Fruit fly (Drosophila melanogaster) whole organism, wandering third instar larva: Measurements from ENCODE around the gene CG4267.

Experiments
- Abd-B ChIP-seq: fragments of >200 bp; optimal IDR thresholded peaks from 2 replicates; lab custom pipeline; 2017; ENCODE audit warnings: missing biosample characterization, missing genetic modification characterization
- CG32264 ChIP-seq: fragments of 200-800 bp; sonication (Bioruptor generic); optimal IDR thresholded peaks from 2 replicates; lab custom pipeline; 2016; ENCODE audit warnings: missing biosample characterization, missing genetic modification characterization
- CG9705 ChIP-seq: fragments of 200-800 bp; sonication (Bioruptor generic); optimal IDR thresholded peaks from 2 replicates; lab custom pipeline; 2018; ENCODE audit warnings: missing biosample characterization, mild to moderate bottlenecking, missing genetic modification characterization
- CrebA ChIP-seq: fragments of 200-800 bp; sonication (Bioruptor generic); optimal IDR thresholded peaks from 2 replicates; lab custom pipeline; 2016; ENCODE audit warnings: missing biosample characterization, mild to moderate bottlenecking, missing genetic modification characterization, borderline replicate concordance
- Dfd ChIP-seq: fragments of >200 bp; optimal IDR thresholded peaks from 2 replicates; lab custom pipeline; 2017; ENCODE audit warnings: missing biosample characterization, missing genetic modification characterization
- Dif ChIP-seq: fragments of 200-275, 200-300 bp; sonication (Bioruptor generic); optimal IDR thresholded peaks from 2 replicates; lab custom pipeline; 2018; ENCODE audit warnings: missing biosample characterization, missing genetic modification characterization; ENCODE audit not compliant: partially characterized antibody
- GATAd ChIP-seq: sonication (Bioruptor generic); optimal IDR thresholded peaks from 2 replicates; lab custom pipeline; 2016; ENCODE audit warnings: missing biosample characterization, missing genetic modification characterization
- HLH106 ChIP-seq: fragments of 200-800 bp; optimal IDR thresholded peaks from 3 replicates; lab custom pipeline; 2019; ENCODE audit warnings: missing biosample characterization, mild to moderate bottlenecking, missing genetic modification characterization, moderate library complexity
- Hnf4 ChIP-seq: fragments of 200-800 bp; sonication (Bioruptor generic); optimal IDR thresholded peaks from 2 replicates; lab custom pipeline; 2016; ENCODE audit warnings: missing biosample characterization, mild to moderate bottlenecking, missing genetic modification characterization
- Hr78 ChIP-seq: fragments of >200 bp; optimal IDR thresholded peaks from 2 replicates; lab custom pipeline; 2017; ENCODE audit warnings: missing biosample characterization, missing genetic modification characterization
- Hr83 ChIP-seq: fragments of 200-300 bp; sonication (Bioruptor generic); optimal IDR thresholded peaks from 2 replicates; lab custom pipeline; 2016; ENCODE audit warnings: missing biosample characterization, mild to moderate bottlenecking, missing genetic modification characterization, moderate library complexity; ENCODE audit not compliant: poor library complexity, severe bottlenecking
- Jra ChIP-seq: sonication (Bioruptor generic); optimal IDR thresholded peaks from 2 replicates; lab custom pipeline; 2016; ENCODE audit warnings: missing biosample characterization, missing genetic modification characterization
- Mio ChIP-seq: sonication (Bioruptor generic); optimal IDR thresholded peaks from 2 replicates; lab custom pipeline; 2016; ENCODE audit warnings: missing biosample characterization, missing genetic modification characterization
- Myc ChIP-seq: fragments of >200 bp; optimal IDR thresholded peaks from 2 replicates; lab custom pipeline; 2017
- N ChIP-seq: fragments of >200 bp; optimal IDR thresholded peaks from 2 replicates; lab custom pipeline; 2018; ENCODE audit warnings: missing biosample characterization, missing external identifiers, missing genetic modification characterization
- OdsH ChIP-seq: fragments of 200-800 bp; sonication (Bioruptor generic); optimal IDR thresholded peaks from 2 replicates; lab custom pipeline; 2016; ENCODE audit warnings: missing biosample characterization, mild to moderate bottlenecking, missing genetic modification characterization
- Rel ChIP-seq, 2 experiments: fragments of 200-800 bp; sonication (Bioruptor generic) in 1 of 2; optimal IDR thresholded peaks; 2 replicates in 1 of 2; 3 replicates in 1 of 2; lab custom pipeline; 2016 to 2019; ENCODE audit warnings: mild to moderate bottlenecking in 2 of 2, missing biosample characterization in 2 of 2, missing genetic modification characterization in 2 of 2, moderate library complexity in 1 of 2
- Sp1 ChIP-seq: fragments of 200-800 bp; sonication (Bioruptor generic); optimal IDR thresholded peaks from 3 replicates; lab custom pipeline; 2019; ENCODE audit warnings: missing biosample characterization, mild to moderate bottlenecking, missing genetic modification characterization, moderate library complexity
- Vsx2 ChIP-seq: fragments of 200-300, 225-300 bp; sonication (Bioruptor generic); optimal IDR thresholded peaks from 2 replicates; lab custom pipeline; 2018; ENCODE audit warnings: missing biosample characterization, missing genetic modification characterization; ENCODE audit not compliant: partially characterized antibody
- br ChIP-seq: fragments of 200-800 bp; sonication (Bioruptor generic); optimal IDR thresholded peaks from 2 replicates; lab custom pipeline; 2016; ENCODE audit warnings: missing biosample characterization, missing genetic modification characterization
- brk ChIP-seq: fragments of 200-800 bp; sonication (Bioruptor generic); optimal IDR thresholded peaks from 2 replicates; lab custom pipeline; 2016; ENCODE audit warnings: missing biosample characterization, mild to moderate bottlenecking, missing genetic modification characterization
- dl ChIP-seq, 2 experiments: fragments of 175-275, 200-275 bp in 1 of 2; fragments of 200-275 bp in 1 of 2; sonication (Bioruptor generic); optimal IDR thresholded peaks; lab custom pipeline; 2018; ENCODE audit warnings: mild to moderate bottlenecking in 2 of 2, missing biosample characterization in 2 of 2, missing genetic modification characterization in 2 of 2, moderate library complexity in 2 of 2; ENCODE audit not compliant: partially characterized antibody in 2 of 2, insufficient read depth in 1 of 2
- dmrt93B ChIP-seq: fragments of 200-800 bp; sonication (Bioruptor generic); optimal IDR thresholded peaks from 2 replicates; lab custom pipeline; 2018; ENCODE audit warnings: missing biosample characterization, mild to moderate bottlenecking, missing genetic modification characterization
- dsf ChIP-seq: sonication (Bioruptor generic); optimal IDR thresholded peaks from 2 replicates; lab custom pipeline; 2016; ENCODE audit warnings: missing biosample characterization, missing genetic modification characterization, borderline replicate concordance
- ey ChIP-seq: fragments of 200-800 bp; sonication (Bioruptor generic); optimal IDR thresholded peaks from 2 replicates; lab custom pipeline; 2016; ENCODE audit warnings: missing biosample characterization, missing genetic modification characterization
- foxo ChIP-seq, 2 experiments: fragments of 200-800 bp; sonication (Bioruptor generic); optimal IDR thresholded peaks; 2 replicates in 1 of 2; 3 replicates in 1 of 2; lab custom pipeline; 2016 to 2017; ENCODE audit warnings: missing biosample characterization in 2 of 2, missing genetic modification characterization in 2 of 2
- fru ChIP-seq: fragments of 200-800 bp; sonication (Bioruptor generic); optimal IDR thresholded peaks from 3 replicates; lab custom pipeline; 2016; ENCODE audit warnings: missing biosample characterization, mild to moderate bottlenecking, missing genetic modification characterization
- h ChIP-seq: fragments of 200-800 bp; sonication (Bioruptor generic); optimal IDR thresholded peaks from 3 replicates; lab custom pipeline; 2016; ENCODE audit warnings: missing biosample characterization, mild to moderate bottlenecking, missing genetic modification characterization
- jim ChIP-seq: fragments of 175-275, 200-325 bp; sonication (Bioruptor generic); optimal IDR thresholded peaks from 2 replicates; lab custom pipeline; 2016; ENCODE audit warnings: missing biosample characterization, mild to moderate bottlenecking, missing genetic modification characterization
- lola ChIP-seq: fragments of >200 bp; optimal IDR thresholded peaks from 2 replicates; lab custom pipeline; 2017; ENCODE audit warnings: missing biosample characterization, missing genetic modification characterization
- pan ChIP-seq: fragments of >200 bp; optimal IDR thresholded peaks from 2 replicates; lab custom pipeline; 2017
- psq ChIP-seq: fragments of 200-800 bp; sonication (Bioruptor generic); optimal IDR thresholded peaks from 3 replicates; lab custom pipeline; 2017; ENCODE audit warnings: missing biosample characterization, mild to moderate bottlenecking, missing genetic modification characterization, moderate library complexity
- rgr ChIP-seq: fragments of 200-800 bp; sonication (Bioruptor generic); optimal IDR thresholded peaks from 3 replicates; lab custom pipeline; 2016; ENCODE audit warnings: missing biosample characterization, mild to moderate bottlenecking, missing genetic modification characterization
- sage ChIP-seq: fragments of 200-800 bp; sonication (Bioruptor generic); optimal IDR thresholded peaks from 2 replicates; lab custom pipeline; 2016; ENCODE audit warnings: missing biosample characterization, mild to moderate bottlenecking, missing genetic modification characterization
- sv ChIP-seq: fragments of 200-800 bp; sonication (Bioruptor generic); optimal IDR thresholded peaks from 3 replicates; lab custom pipeline; 2016; ENCODE audit warnings: missing biosample characterization, missing genetic modification characterization
- tai ChIP-seq: sonication (Bioruptor generic); optimal IDR thresholded peaks from 2 replicates; lab custom pipeline; 2016; ENCODE audit warnings: missing biosample characterization, missing genetic modification characterization
- usp ChIP-seq: fragments of >200 bp; optimal IDR thresholded peaks from 2 replicates; lab custom pipeline; 2017; ENCODE audit warnings: missing biosample characterization, missing genetic modification characterization
- woc ChIP-seq: sonication (Bioruptor generic); optimal IDR thresholded peaks from 2 replicates; lab custom pipeline; 2016; ENCODE audit warnings: missing biosample characterization, mild to moderate bottlenecking, missing genetic modification characterization

Gene CG4267

dm6 chr2L:2227316-2227715, 14.9 kb upstream of the CG4267 start:
- TF ChIP-seq foxo (GFP tag; optimal IDR thresholded peaks at IDR 0.05; lab: Kevin White, UChicago) (peak in 1 of 2 experiments; percentile 72), OdsH (peak; percentile 78), CG32264 (GFP tag; lab: Kevin White, UChicago) (no peak), GATAd (no peak), woc (GFP tag; lab: Kevin White, UChicago) (no peak), Hnf4 (GFP tag; lab: Kevin White, UChicago) (peak; percentile 79), fru (GFP tag; lab: Kevin White, UChicago) (peak; percentile 63), N (no peak), jim (GFP tag; lab: Kevin White, UChicago) (no peak), usp (GFP tag; lab: Kevin White, UChicago) (no peak), CG9705 (GFP tag; lab: Kevin White, UChicago) (no peak), dl (GFP tag; optimal IDR thresholded peaks at IDR 0.05; lab: Kevin White, UChicago; ENCODE audit: insufficient read depth in 1 of 2, partially characterized antibody in 2 of 2) (no peak), Jra (GFP tag; lab: Kevin White, UChicago) (peak; percentile 45), pan (lab: Kevin White, UChicago) (no peak), Dfd (GFP tag; lab: Kevin White, UChicago) (no peak), tai (GFP tag; lab: Kevin White, UChicago) (no peak), HLH106 (tag; lab: Kevin White, UChicago) (peak; percentile 46), Hr78 (GFP tag; lab: Kevin White, UChicago) (no peak), sage (peak; percentile 4), rgr (GFP tag; lab: Kevin White, UChicago) (peak; percentile 76), Dif (GFP tag; lab: Kevin White, UChicago) (no peak), Sp1 (GFP tag; lab: Kevin White, UChicago) (peak; percentile 38), psq (GFP tag; lab: Kevin White, UChicago) (peak; percentile 16), Vsx2 (GFP tag; lab: Kevin White, UChicago) (no peak), CrebA (GFP tag; lab: Kevin White, UChicago) (no peak), ey (GFP tag; lab: Kevin White, UChicago) (peak; percentile 66), h (peak; percentile 63), Abd-B (GFP tag; lab: Kevin White, UChicago) (no peak), Myc (lab: Kevin White, UChicago) (no peak), brk (peak; percentile 52), lola (no peak), br (GFP tag; lab: Kevin White, UChicago) (peak; percentile 75), sv (GFP tag; lab: Kevin White, UChicago) (no peak), dsf (no peak), Mio (GFP tag; lab: Kevin White, UChicago) (no peak), Rel (GFP tag; optimal IDR thresholded peaks at IDR 0.05; lab: Kevin White, UChicago) (no peak), Rel (tag; optimal IDR thresholded peaks at IDR 0.05; lab: Kevin White, UChicago) (no peak), Hr83 (GFP tag; lab: Kevin White, UChicago) (peak; percentile 10), dmrt93B (GFP tag; lab: Kevin White, UChicago) (no peak)

dm6 chr2L:2228179-2228849, 13.9 kb upstream of the CG4267 start:
- no peak for TF ChIP-seq tai (GFP tag; lab: Kevin White, UChicago)
- TF ChIP-seq br (GFP tag; lab: Kevin White, UChicago), result no peak
- TF ChIP-seq sv (GFP tag; lab: Kevin White, UChicago), result no peak
- TF ChIP-seq Hr83 (GFP tag; lab: Kevin White, UChicago), result peak; percentile 7
- no peak for TF ChIP-seq HLH106 (tag; lab: Kevin White, UChicago)
- peak; percentile 52 for TF ChIP-seq psq (GFP tag; lab: Kevin White, UChicago)
- no peak for TF ChIP-seq fru (GFP tag; lab: Kevin White, UChicago)
- no peak for TF ChIP-seq OdsH
- TF ChIP-seq Rel (GFP tag; optimal IDR thresholded peaks at IDR 0.05; lab: Kevin White, UChicago), result no peak
- peak; percentile 16 for TF ChIP-seq Rel (tag; optimal IDR thresholded peaks at IDR 0.05; lab: Kevin White, UChicago)
- no peak for TF ChIP-seq sage
- peak; percentile 42 for TF ChIP-seq h
- TF ChIP-seq CG32264 (GFP tag; lab: Kevin White, UChicago), result no peak
- no peak for TF ChIP-seq Myc (lab: Kevin White, UChicago)
- TF ChIP-seq, all 38 proteins: peak for 4
